Worm (Caenorhabditis elegans): ENCODE results near the gene C04H5.7.

- TF ChIP-seq ama-1 (optimal IDR thresholded peaks at IDR 0.05) (no peak), tbx-37 (GFP tag; conservative IDR thresholded peaks at IDR 0.05) (no peak), aly-1 (tag; optimal IDR thresholded peaks at IDR 0.05) (no peak), hmbx-1 (tag; optimal IDR thresholded peaks at IDR 0.05) (no peak), tra-4 (tag; optimal IDR thresholded peaks at IDR 0.05) (no peak), hnd-1 (tag; optimal IDR thresholded peaks at IDR 0.05) (no peak), sea-1 (GFP tag; conservative IDR thresholded peaks at IDR 0.05) (no peak)
Measured at ce11 chrII:14548691-14549090, 10.9 kb downstream of the C04H5.7 start, which contains the start of gene gcy-29.
